Fruit fly (Drosophila melanogaster): ENCODE data around the gene CG8028.

dm6 chrX:19250151-19250550, 30.0 kb downstream of the CG8028 start:
- no peak for TF ChIP-seq psq (GFP tag; optimal IDR thresholded peaks at IDR 0.05)
- no peak for TF ChIP-seq Rel (GFP tag; optimal IDR thresholded peaks at IDR 0.05)
- TF ChIP-seq Rel (tag; optimal IDR thresholded peaks at IDR 0.05), result no peak
- TF ChIP-seq lola (GFP tag; optimal IDR thresholded peaks at IDR 0.05), result no peak
- TF ChIP-seq HLH106 (tag; optimal IDR thresholded peaks at IDR 0.05), result no peak
- TF ChIP-seq Hr78 (GFP tag; optimal IDR thresholded peaks at IDR 0.05), result no peak

All from whole organism, wandering third instar larva.